Fruit fly (Drosophila melanogaster): ENCODE data around the gene CG12483.

Gene CG12483

DNA sequence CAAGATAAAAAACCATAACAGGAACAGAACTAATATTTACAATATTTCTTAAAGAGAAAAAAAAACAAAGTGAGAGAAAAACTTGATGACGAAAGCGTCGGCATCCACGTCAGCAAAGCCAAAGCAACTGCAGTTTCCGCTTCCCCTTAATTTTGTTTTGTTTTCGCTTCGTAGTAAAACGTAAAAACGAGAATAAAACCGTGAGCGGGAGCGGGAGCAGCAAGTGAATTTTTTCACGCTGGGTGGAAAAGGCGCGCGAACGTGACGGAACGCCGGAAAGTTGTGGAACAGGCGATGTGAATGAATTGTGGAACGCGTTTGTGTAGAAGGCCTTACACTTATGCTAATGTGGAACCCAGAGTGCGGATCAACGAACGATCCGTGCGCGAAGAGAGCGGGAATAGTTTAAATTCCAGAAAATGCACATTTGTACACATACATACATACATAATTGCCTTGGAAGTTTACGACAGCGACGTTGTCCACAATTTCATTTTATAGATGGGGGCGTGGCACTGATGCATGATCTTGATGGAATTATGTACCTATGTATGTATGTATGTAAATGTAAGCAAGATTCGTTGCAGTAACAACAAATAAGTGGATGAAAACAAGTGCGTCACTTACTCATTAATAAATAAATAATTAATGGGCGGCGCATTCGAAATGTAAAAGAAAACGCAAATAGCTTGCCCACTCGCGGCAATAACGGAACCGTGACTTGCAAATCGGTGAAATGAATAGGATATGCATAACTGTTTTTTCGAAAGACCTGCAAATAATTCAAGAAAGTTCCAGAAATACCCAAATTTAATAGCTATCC is 30.3 kb upstream of the CG12483 start:
- peak; percentile 7 for TF ChIP-seq h (GFP tag; optimal IDR thresholded peaks at IDR 0.05)
- no peak for TF ChIP-seq Hr78 (GFP tag; optimal IDR thresholded peaks at IDR 0.05)
- peak; percentile 96 for TF ChIP-seq CrebA (GFP tag; optimal IDR thresholded peaks at IDR 0.05; ENCODE audit: borderline replicate concordance)
- no peak for TF ChIP-seq dmrt93B (GFP tag; optimal IDR thresholded peaks at IDR 0.05)
- TF ChIP-seq Sp1 (GFP tag; optimal IDR thresholded peaks at IDR 0.05): peak; percentile 16
- TF ChIP-seq Hr83 (GFP tag; optimal IDR thresholded peaks at IDR 0.05; ENCODE audit: poor library complexity, severe bottlenecking): no peak
- TF ChIP-seq OdsH (GFP tag; optimal IDR thresholded peaks at IDR 0.05): no peak
- TF ChIP-seq sage (GFP tag; optimal IDR thresholded peaks at IDR 0.05): peak; percentile 53
- peak; percentile 11 for TF ChIP-seq br (GFP tag; optimal IDR thresholded peaks at IDR 0.05)
- peak; percentile 69 for TF ChIP-seq Vsx2 (GFP tag; optimal IDR thresholded peaks at IDR 0.05; ENCODE audit: partially characterized antibody)
- no peak for TF ChIP-seq fru (GFP tag; optimal IDR thresholded peaks at IDR 0.05)
- no peak for TF ChIP-seq Jra (GFP tag; optimal IDR thresholded peaks at IDR 0.05)
- TF ChIP-seq Dif (GFP tag; optimal IDR thresholded peaks at IDR 0.05; ENCODE audit: partially characterized antibody): peak; percentile 81
- no peak for TF ChIP-seq Rel (GFP tag; optimal IDR thresholded peaks at IDR 0.05)
- TF ChIP-seq Rel (tag; optimal IDR thresholded peaks at IDR 0.05): peak; percentile 40
- TF ChIP-seq dl (GFP tag; optimal IDR thresholded peaks at IDR 0.05; ENCODE audit: insufficient read depth in 1 of 2, partially characterized antibody in 2 of 2): peak; percentile 9 to 55
- no peak for TF ChIP-seq Dfd (GFP tag; optimal IDR thresholded peaks at IDR 0.05)
- TF ChIP-seq psq (GFP tag; optimal IDR thresholded peaks at IDR 0.05): peak; percentile 91
- peak in 1 of 2 experiments; percentile 74 for TF ChIP-seq foxo (GFP tag; optimal IDR thresholded peaks at IDR 0.05)
- peak; percentile 9 for TF ChIP-seq rgr (GFP tag; optimal IDR thresholded peaks at IDR 0.05)

- TF ChIP-seq Rel (GFP tag; optimal IDR thresholded peaks at IDR 0.05) (no peak), Rel (tag; optimal IDR thresholded peaks at IDR 0.05) (peak; percentile 92), tai (GFP tag; optimal IDR thresholded peaks at IDR 0.05) (no peak)
Observed at dm6 chr3L:127450-127849, 29.3 kb upstream of the CG12483 start.

DNA sequence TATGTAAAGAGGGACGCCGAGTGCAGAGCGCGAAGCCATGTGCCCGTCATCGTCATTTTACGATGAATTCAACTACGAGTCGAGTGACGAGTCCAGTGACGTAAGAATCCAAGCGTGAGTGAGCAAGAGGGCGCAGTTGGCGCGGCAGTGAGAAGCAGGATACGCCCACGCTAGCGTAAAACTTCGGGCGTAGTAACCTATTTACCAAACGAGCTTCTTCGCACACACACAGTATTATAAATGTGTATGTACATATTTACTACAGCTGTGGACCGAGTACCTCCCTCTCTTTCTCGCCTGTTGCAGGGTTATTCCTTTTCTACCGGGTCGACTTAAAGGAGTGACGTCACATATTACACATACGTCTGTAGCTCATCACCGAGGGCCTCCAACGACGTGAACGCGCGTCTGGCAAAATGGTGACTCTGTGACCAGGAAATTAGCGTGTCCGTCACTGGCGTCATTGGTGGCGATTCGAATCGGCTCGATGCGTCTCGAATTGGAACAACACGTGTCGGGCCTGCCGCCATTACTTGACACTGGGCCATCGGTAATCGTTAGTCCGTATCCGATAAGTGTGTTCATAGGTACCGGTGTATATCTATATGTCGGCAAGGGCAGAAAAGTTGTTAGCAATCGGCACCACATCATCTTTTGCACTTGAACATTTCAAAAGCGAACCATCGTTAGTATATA is 25.8 kb upstream of the CG12483 start:
- TF ChIP-seq br (GFP tag; optimal IDR thresholded peaks at IDR 0.05) (no peak), sv (GFP tag; optimal IDR thresholded peaks at IDR 0.05) (no peak), dsf (GFP tag; optimal IDR thresholded peaks at IDR 0.05; ENCODE audit: borderline replicate concordance) (no peak), Jra (GFP tag; optimal IDR thresholded peaks at IDR 0.05) (no peak), sage (GFP tag; optimal IDR thresholded peaks at IDR 0.05) (no peak), GATAd (GFP tag; optimal IDR thresholded peaks at IDR 0.05) (no peak), CG32264 (GFP tag; optimal IDR thresholded peaks at IDR 0.05) (no peak), Mio (GFP tag; optimal IDR thresholded peaks at IDR 0.05) (no peak), usp (GFP tag; optimal IDR thresholded peaks at IDR 0.05) (no peak), Hnf4 (GFP tag; optimal IDR thresholded peaks at IDR 0.05) (no peak), fru (GFP tag; optimal IDR thresholded peaks at IDR 0.05) (no peak)

- TF ChIP-seq rgr (GFP tag; optimal IDR thresholded peaks at IDR 0.05): no peak
- no peak for TF ChIP-seq Rel (GFP tag; optimal IDR thresholded peaks at IDR 0.05)
- peak; percentile 24 for TF ChIP-seq Rel (tag; optimal IDR thresholded peaks at IDR 0.05)
Observed at dm6 chr3L:119390-119789, 21.2 kb upstream of the CG12483 start.

dm6 chr3L:109936-110335 is 11.8 kb upstream of the CG12483 start:
- TF ChIP-seq br (GFP tag; optimal IDR thresholded peaks at IDR 0.05): no peak
- no peak for TF ChIP-seq HLH106 (tag; optimal IDR thresholded peaks at IDR 0.05)
- no peak for TF ChIP-seq psq (GFP tag; optimal IDR thresholded peaks at IDR 0.05)
- TF ChIP-seq rgr (GFP tag; optimal IDR thresholded peaks at IDR 0.05): no peak
- no peak for TF ChIP-seq Hr78 (GFP tag; optimal IDR thresholded peaks at IDR 0.05)
- TF ChIP-seq Myc (optimal IDR thresholded peaks at IDR 0.05): no peak
- TF ChIP-seq CrebA (GFP tag; optimal IDR thresholded peaks at IDR 0.05; ENCODE audit: borderline replicate concordance): no peak
- no peak for TF ChIP-seq Abd-B (GFP tag; optimal IDR thresholded peaks at IDR 0.05)
- TF ChIP-seq Sp1 (GFP tag; optimal IDR thresholded peaks at IDR 0.05): no peak
- no peak for TF ChIP-seq dmrt93B (GFP tag; optimal IDR thresholded peaks at IDR 0.05)
- no peak for TF ChIP-seq CG9705 (GFP tag; optimal IDR thresholded peaks at IDR 0.05)
- no peak for TF ChIP-seq usp (GFP tag; optimal IDR thresholded peaks at IDR 0.05)

All from whole organism, wandering third instar larva.